Worm (Caenorhabditis elegans) whole organism, L4/young adult: Measurements from ENCODE around the gene hpo-36.

Source experiments
- W03F9.2 ChIP-seq: fragments of 150-350 bp; optimal IDR thresholded peaks from 2 replicates; lab custom pipeline; 2014; ENCODE audit warnings: missing biosample characterization, missing genetic modification characterization
- dao-5 ChIP-seq: sonication (generic microtip); optimal IDR thresholded peaks from 2 replicates; lab custom pipeline; 2016; ENCODE audit warnings: missing genotype, missing genetic modification characterization, moderate library complexity, missing compliant biosample characterization
- him-1 ChIP-seq: sonication (generic microtip); optimal IDR thresholded peaks from 2 replicates; lab custom pipeline; 2016; ENCODE audit warnings: missing genotype, missing genetic modification reagents, missing genetic modification characterization, missing compliant biosample characterization

hpo-36 gene

ce11 chrV:3739302-3739701 is at the start of gene hpo-36:
Gene hpo-36, minus strand, starts transcription at chrV:3739402.
- TF ChIP-seq W03F9.2 (no peak), dao-5 (tag; lab: Kevin White, UChicago) (no peak), him-1 (tag; lab: Kevin White, UChicago) (no peak)

ce11 chrV:3788538-3788937 is 49.3 kb upstream of the hpo-36 start:
- TF ChIP-seq him-1 (tag; lab: Kevin White, UChicago): no peak
- no peak for TF ChIP-seq W03F9.2
- TF ChIP-seq dao-5 (tag; lab: Kevin White, UChicago): no peak

ce11 chrV:3784167-3784734 is 45.0 kb upstream of the hpo-36 start, which contains the start of gene R08F11.1:
Gene R08F11.1, minus strand, starts transcription at chrV:3784217.
- TF ChIP-seq dao-5 (tag; lab: Kevin White, UChicago) (no peak), W03F9.2 (no peak), him-1 (tag; lab: Kevin White, UChicago) (no peak)

ce11 chrV:3776946-3777345 is 37.7 kb upstream of the hpo-36 start:
- no peak for TF ChIP-seq W03F9.2
- no peak for TF ChIP-seq dao-5 (tag; lab: Kevin White, UChicago)
- TF ChIP-seq him-1 (tag; lab: Kevin White, UChicago): no peak

- TF ChIP-seq dao-5 (tag; lab: Kevin White, UChicago): no peak
- no peak for TF ChIP-seq W03F9.2
- TF ChIP-seq him-1 (tag; lab: Kevin White, UChicago): no peak
Observed at ce11 chrV:3776086-3776589, 36.9 kb upstream of the hpo-36 start, which contains the start of gene cysl-3. Gene cysl-3, minus strand, starts transcription at chrV:3776136.

- TF ChIP-seq W03F9.2 (no peak), him-1 (tag; lab: Kevin White, UChicago) (no peak), dao-5 (tag; lab: Kevin White, UChicago) (no peak)
Observed at ce11 chrV:3774653-3775052, 35.5 kb upstream of the hpo-36 start.

- TF ChIP-seq W03F9.2 (no peak), him-1 (tag; lab: Kevin White, UChicago) (no peak), dao-5 (tag; lab: Kevin White, UChicago) (no peak)
Observed at ce11 chrV:3773618-3774017, 34.4 kb upstream of the hpo-36 start.

- TF ChIP-seq W03F9.2: no peak
- TF ChIP-seq dao-5 (tag; lab: Kevin White, UChicago): no peak
Observed at ce11 chrV:3771437-3772256, 32.4 kb upstream of the hpo-36 start, which contains the start of the genes R08E5.1 and rips-1. Gene R08E5.1, minus strand, starts transcription at chrV:3771518. Gene rips-1, plus strand, starts transcription at chrV:3772021.

ce11 chrV:3768270-3768669 is 29.1 kb upstream of the hpo-36 start, which contains the start of gene R08E5.4:
Gene R08E5.4, plus strand, starts transcription at chrV:3768570.
- TF ChIP-seq dao-5 (tag; lab: Kevin White, UChicago): no peak
- TF ChIP-seq him-1 (tag; lab: Kevin White, UChicago): no peak
- no peak for TF ChIP-seq W03F9.2

ce11 chrV:3766904-3767303 is 27.7 kb upstream of the hpo-36 start, which contains the start of gene Y39H10A.1:
Gene Y39H10A.1, plus strand, starts transcription at chrV:3767204.
- no peak for TF ChIP-seq him-1 (tag; lab: Kevin White, UChicago)
- no peak for TF ChIP-seq dao-5 (tag; lab: Kevin White, UChicago)
- TF ChIP-seq W03F9.2: no peak

- TF ChIP-seq W03F9.2 (no peak), dao-5 (tag; lab: Kevin White, UChicago) (no peak), him-1 (tag; lab: Kevin White, UChicago) (no peak)
Observed at ce11 chrV:3761829-3762228, 22.6 kb upstream of the hpo-36 start.

ce11 chrV:3760839-3761238 is 21.6 kb upstream of the hpo-36 start, which contains the start of gene oac-55:
Gene oac-55, plus strand, starts transcription at chrV:3761139.
- TF ChIP-seq dao-5 (tag; lab: Kevin White, UChicago) (no peak), him-1 (tag; lab: Kevin White, UChicago) (no peak), W03F9.2 (no peak)

- TF ChIP-seq dao-5 (tag; lab: Kevin White, UChicago) (no peak), him-1 (tag; lab: Kevin White, UChicago) (no peak), W03F9.2 (no peak)
Observed at ce11 chrV:3759419-3759915, 20.3 kb upstream of the hpo-36 start, which contains the start of gene chk-1. Gene chk-1, minus strand, starts transcription at chrV:3759469.

ce11 chrV:3756887-3757286 is 17.7 kb upstream of the hpo-36 start, which contains the start of gene gid-7:
Gene gid-7, minus strand, starts transcription at chrV:3757074.
- TF ChIP-seq dao-5 (tag; lab: Kevin White, UChicago): no peak
- no peak for TF ChIP-seq W03F9.2
- TF ChIP-seq him-1 (tag; lab: Kevin White, UChicago): no peak
